Fruit fly (Drosophila melanogaster): ENCODE data around the gene Hakai.
A peak's percentile ranks its signal among the peaks of the same experiment; 100 is the strongest.

Gene Hakai

DNA sequence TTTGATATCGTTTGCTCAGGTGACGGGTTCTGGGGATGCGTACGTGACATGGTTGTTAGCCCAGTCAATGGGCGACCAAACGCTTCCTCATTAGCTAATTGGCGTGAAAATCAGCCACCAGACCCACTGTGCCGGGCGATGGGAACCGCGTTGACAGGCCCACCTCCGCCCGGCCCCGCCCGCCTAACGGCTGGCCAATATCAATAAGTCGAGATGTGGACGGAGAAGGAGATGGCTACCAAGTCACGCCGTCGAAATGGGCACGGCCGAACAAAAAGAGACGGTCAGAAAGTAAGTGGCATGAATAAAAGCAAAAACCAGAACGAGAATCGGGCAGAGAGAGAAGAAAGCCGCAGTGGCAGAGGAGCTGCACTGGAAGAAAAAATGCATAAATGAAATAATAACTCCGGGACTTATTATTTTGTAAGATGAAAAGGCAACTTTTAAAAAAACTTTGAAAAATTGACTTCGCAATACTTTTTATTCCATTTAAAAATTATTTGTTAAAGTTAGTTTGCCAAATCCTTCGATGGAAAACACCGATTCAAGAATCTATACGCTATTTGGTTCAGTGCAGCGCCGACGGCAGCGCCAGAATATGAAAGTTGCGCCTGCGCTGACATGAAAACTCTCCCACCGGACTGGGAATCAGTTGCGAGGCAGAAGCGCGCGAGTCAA, 44.4 kb downstream of the Hakai start, which contains the start of gene CG13082 (continued):
- no peak for TF ChIP-seq CG31224 (GFP tag; IDR thresholded peaks at IDR 0.05)
- no peak for TF ChIP-seq CG14667 (GFP tag; IDR thresholded peaks at IDR 0.05)
- TF ChIP-seq Dll (GFP tag; IDR thresholded peaks at IDR 0.05; ENCODE audit: partially characterized antibody), result no peak
- peak; percentile 58 for TF ChIP-seq CG2202 (tag; optimal IDR thresholded peaks at IDR 0.05)
- peak; percentile 48 for TF ChIP-seq CG10209 (GFP tag; optimal IDR thresholded peaks at IDR 0.05)
- TF ChIP-seq Jarid2 (GFP tag; optimal IDR thresholded peaks at IDR 0.05), result peak; percentile 20
- no peak for TF ChIP-seq disco-r (GFP tag; optimal IDR thresholded peaks at IDR 0.05)
- TF ChIP-seq CG3995 (GFP tag; optimal IDR thresholded peaks at IDR 0.05), result no peak
- peak; percentile 19 for TF ChIP-seq tio (GFP tag; optimal IDR thresholded peaks at IDR 0.05)
- TF ChIP-seq phol (tag; optimal IDR thresholded peaks at IDR 0.05), result peak; percentile 74
- 0 out of 2 replicates have a peak, but pooled peaks have one; percentile 16 for TF ChIP-seq CG32767 (GFP tag; IDR thresholded peaks at IDR 0.05)
- peak; percentile 57 for TF ChIP-seq CG33557 (GFP tag; optimal IDR thresholded peaks at IDR 0.05)
- TF ChIP-seq CG13424 (tag; optimal IDR thresholded peaks at IDR 0.05), result peak; percentile 64
- peak; percentile 12 for TF ChIP-seq CG30020 (tag; optimal IDR thresholded peaks at IDR 0.05)
- TF ChIP-seq sna (GFP tag; IDR thresholded peaks at IDR 0.05; ENCODE audit: partially characterized antibody), result no peak
- TF ChIP-seq ind (GFP tag; optimal IDR thresholded peaks at IDR 0.05), result peak; percentile 33
- TF ChIP-seq nerfin-1 (tag; optimal IDR thresholded peaks at IDR 0.05), result peak; percentile 48
- TF ChIP-seq PHDP (tag; optimal IDR thresholded peaks at IDR 0.05), result peak; percentile 47
- TF ChIP-seq slp2 (GFP tag; optimal IDR thresholded peaks at IDR 0.05), result peak; percentile 40
- TF ChIP-seq CG8359 (GFP tag; optimal IDR thresholded peaks at IDR 0.05; ENCODE audit: borderline replicate concordance), result peak; percentile 62
- TF ChIP-seq NC2α (GFP tag; optimal IDR thresholded peaks at IDR 0.05), result no peak
- peak; percentile 57 for TF ChIP-seq grau (tag; optimal IDR thresholded peaks at IDR 0.05)
- TF ChIP-seq Sox102F (GFP tag; optimal IDR thresholded peaks at IDR 0.05), result peak; percentile 42
- TF ChIP-seq bsh (GFP tag; optimal IDR thresholded peaks at IDR 0.05), result peak; percentile 77 to 90
- peak; percentile 10 for TF ChIP-seq CG12155 (GFP tag; optimal IDR thresholded peaks at IDR 0.05)
- TF ChIP-seq pros (GFP tag; optimal IDR thresholded peaks at IDR 0.05), result no peak
- TF ChIP-seq chn (GFP tag; optimal IDR thresholded peaks at IDR 0.05), result peak; percentile 22
- peak; percentile 60 for TF ChIP-seq CG10267 (tag; optimal IDR thresholded peaks at IDR 0.05)
- TF ChIP-seq jumu (GFP tag; optimal IDR thresholded peaks at IDR 0.05), result peak; percentile 2
- TF ChIP-seq ttk (GFP tag; IDR thresholded peaks at IDR 0.05), result no peak
- no peak for TF ChIP-seq esg (GFP tag; conservative IDR thresholded peaks at IDR 0.05)
- TF ChIP-seq Scr (GFP tag; IDR thresholded peaks at IDR 0.05; ENCODE audit: partially characterized antibody), result no peak
- peak; percentile 66 for TF ChIP-seq CG2678 (tag; optimal IDR thresholded peaks at IDR 0.05)
- TF ChIP-seq CG34376 (GFP tag; optimal IDR thresholded peaks at IDR 0.05), result no peak
- TF ChIP-seq ci (GFP tag; IDR thresholded peaks at IDR 0.05), result peak; percentile 54; the same call in 2 of the 3 replicates
- TF ChIP-seq CG1602 (GFP tag; optimal IDR thresholded peaks at IDR 0.05), result peak; percentile 24
- TF ChIP-seq prd (optimal IDR thresholded peaks at IDR 0.05), result no peak
- peak; percentile 64; the same call in 2 of the 3 replicates for TF ChIP-seq prd (GFP tag; IDR thresholded peaks at IDR 0.05)
- TF ChIP-seq CG10979 (tag; optimal IDR thresholded peaks at IDR 0.05), result peak; percentile 85
- no peak for TF ChIP-seq Oaz (GFP tag; IDR thresholded peaks at IDR 0.05)
- peak; percentile 13; the same call in 1 of the 2 replicates for TF ChIP-seq onecut (GFP tag; IDR thresholded peaks at IDR 0.05)
- TF ChIP-seq CG4730 (GFP tag; IDR thresholded peaks at IDR 0.05), result no peak
- TF ChIP-seq CG3407 (GFP tag; optimal IDR thresholded peaks at IDR 0.05), result peak; percentile 27
- TF ChIP-seq CG8924 (tag; optimal IDR thresholded peaks at IDR 0.05), result peak; percentile 62
- peak; percentile 20 for TF ChIP-seq tap (tag; optimal IDR thresholded peaks at IDR 0.05)
- TF ChIP-seq ato (GFP tag; IDR thresholded peaks at IDR 0.05; ENCODE audit: partially characterized antibody), result no peak
- peak; percentile 59 for TF ChIP-seq fd96Cb (tag; optimal IDR thresholded peaks at IDR 0.05)
- TF ChIP-seq Vsx1 (GFP tag; optimal IDR thresholded peaks at IDR 0.05), result peak; percentile 34
- peak; percentile 53 for TF ChIP-seq az2 (GFP tag; optimal IDR thresholded peaks at IDR 0.05)

Measured in whole organism, embryonic.